Fruit fly (Drosophila melanogaster): ENCODE measurements around the gene senju.

DNA sequence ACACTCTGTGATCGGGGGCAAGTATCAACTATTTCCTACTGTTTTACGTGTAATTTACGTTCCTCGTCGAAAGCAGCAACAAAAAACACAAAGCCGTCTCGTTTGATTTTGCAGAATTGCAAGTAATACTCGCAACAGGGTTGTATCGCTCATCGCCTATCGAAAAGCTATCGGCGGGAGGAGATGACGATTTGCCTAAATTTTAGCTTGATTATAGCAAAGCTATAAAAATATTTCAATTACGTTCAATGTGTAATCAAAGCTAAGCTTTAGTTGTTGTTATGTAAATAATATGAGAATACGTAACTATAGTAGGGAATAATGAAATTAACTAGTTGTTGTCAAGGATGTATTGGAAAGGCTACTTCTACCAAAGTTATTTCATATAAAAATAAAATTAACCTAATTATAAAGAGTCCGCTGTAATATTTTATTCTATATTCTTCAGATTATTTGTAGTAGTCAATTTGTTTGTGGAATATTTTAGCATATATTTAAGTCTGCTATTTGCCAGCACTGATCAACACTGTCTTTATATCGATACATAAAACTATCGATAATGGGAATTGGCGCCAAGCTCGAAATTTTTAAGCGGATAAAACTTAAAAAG is 7.1 kb downstream of the senju start, which contains the start of gene Rpn11:
- peak; percentile 97 for TF ChIP-seq tj (GFP tag; optimal IDR thresholded peaks at IDR 0.05)
- TF ChIP-seq bab1 (GFP tag; optimal IDR thresholded peaks at IDR 0.05): peak; percentile 64
- TF ChIP-seq Hr96 (GFP tag; optimal IDR thresholded peaks at IDR 0.05): no peak
- no peak for TF ChIP-seq kay (GFP tag; ENCODE audit: borderline replicate concordance)
- TF ChIP-seq CG12768 (GFP tag; optimal IDR thresholded peaks at IDR 0.05): peak; percentile 56
- peak; percentile 72 for TF ChIP-seq CG11617 (GFP tag; optimal IDR thresholded peaks at IDR 0.05)
- peak; percentile 77 for TF ChIP-seq CG1620 (GFP tag; optimal IDR thresholded peaks at IDR 0.05)
- TF ChIP-seq toe (GFP tag; optimal IDR thresholded peaks at IDR 0.05): no peak
- peak; percentile 51 for TF ChIP-seq CG7045 (GFP tag; optimal IDR thresholded peaks at IDR 0.05)
- TF ChIP-seq pad (GFP tag; optimal IDR thresholded peaks at IDR 0.05): peak; percentile 52
- no peak for TF ChIP-seq cic (GFP tag; optimal IDR thresholded peaks at IDR 0.05)
- peak; percentile 28 for TF ChIP-seq Mnt (GFP tag; optimal IDR thresholded peaks at IDR 0.05)
- no peak for TF ChIP-seq CG5204 (GFP tag; optimal IDR thresholded peaks at IDR 0.05)
- peak; percentile 62 for TF ChIP-seq CG14711 (tag; optimal IDR thresholded peaks at IDR 0.05)
